Fruit fly (Drosophila melanogaster): Measurements from ENCODE around the gene ND-B14.5B.

Gene ND-B14.5B

DNA sequence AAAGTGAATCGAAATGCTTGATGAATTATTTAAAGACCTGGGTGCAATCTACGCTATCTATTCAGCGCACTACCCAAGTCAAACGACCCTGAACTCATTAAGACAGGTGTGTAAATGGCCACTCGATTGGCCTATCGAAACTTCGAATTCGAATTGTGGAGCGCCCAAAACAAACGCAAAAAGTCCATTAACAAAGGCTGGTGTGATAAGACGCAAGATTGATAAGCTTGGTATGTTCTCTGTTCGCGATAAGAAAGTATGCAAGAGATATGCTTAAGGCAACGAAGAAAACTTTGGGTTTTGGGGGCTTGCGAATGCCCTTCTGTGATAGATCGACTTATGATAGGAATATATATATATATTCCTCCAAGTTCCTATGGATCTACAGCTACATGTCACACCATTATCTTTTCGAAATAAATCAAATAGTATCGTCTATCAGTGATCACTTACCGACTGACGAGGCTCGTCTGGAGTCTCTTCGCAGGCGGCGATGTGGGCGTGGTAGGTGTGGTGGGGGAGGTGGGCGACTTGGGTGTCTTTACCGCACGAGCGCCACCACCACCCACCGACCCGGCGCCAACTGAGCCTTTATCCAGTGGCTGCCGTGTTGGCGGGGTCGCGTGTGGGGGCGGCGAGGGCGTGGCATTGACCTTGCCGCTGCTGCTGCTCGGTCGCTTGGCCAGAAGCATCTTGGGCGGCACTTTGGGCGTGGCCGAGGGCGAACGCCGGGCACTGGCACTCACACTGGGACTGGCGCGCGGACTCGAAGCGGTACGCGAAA, 21.9 kb downstream of the ND-B14.5B start (continued):
- TF ChIP-seq D19A (tag; optimal IDR thresholded peaks at IDR 0.05) (peak; percentile 19), slbo (GFP tag; IDR thresholded peaks at IDR 0.05) (0 out of 2 replicates have a peak, but pooled peaks have one; percentile 22), GATAe (GFP tag; conservative IDR thresholded peaks at IDR 0.05) (peak; percentile 41; the same call in 1 of the 2 replicates), lab (GFP tag; optimal IDR thresholded peaks at IDR 0.05) (peak; percentile 53), NK7.1 (GFP tag; optimal IDR thresholded peaks at IDR 0.05) (no peak)

DNA sequence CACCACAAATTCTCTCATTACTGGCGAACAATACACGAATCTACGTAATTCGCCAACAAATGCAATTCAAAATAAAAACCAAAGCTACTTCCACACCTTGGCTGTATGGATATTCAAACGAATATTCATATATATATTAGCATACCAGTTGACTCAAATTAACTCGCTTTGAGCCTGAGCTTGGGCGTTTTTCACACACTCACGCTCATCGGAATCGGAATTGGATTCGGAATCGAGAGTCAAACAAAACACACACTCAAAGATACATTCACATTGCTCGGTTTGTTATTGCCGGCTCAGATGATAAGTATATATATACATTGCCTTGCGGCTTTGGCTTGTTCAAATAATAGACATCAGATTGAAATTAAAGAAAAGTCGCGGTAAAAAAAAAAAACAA, 23.4 kb downstream of the ND-B14.5B start:
- TF ChIP-seq z (GFP tag; IDR thresholded peaks at IDR 0.05) (peak; percentile 92), CG12104 (GFP tag; optimal IDR thresholded peaks at IDR 0.05) (no peak)

DNA sequence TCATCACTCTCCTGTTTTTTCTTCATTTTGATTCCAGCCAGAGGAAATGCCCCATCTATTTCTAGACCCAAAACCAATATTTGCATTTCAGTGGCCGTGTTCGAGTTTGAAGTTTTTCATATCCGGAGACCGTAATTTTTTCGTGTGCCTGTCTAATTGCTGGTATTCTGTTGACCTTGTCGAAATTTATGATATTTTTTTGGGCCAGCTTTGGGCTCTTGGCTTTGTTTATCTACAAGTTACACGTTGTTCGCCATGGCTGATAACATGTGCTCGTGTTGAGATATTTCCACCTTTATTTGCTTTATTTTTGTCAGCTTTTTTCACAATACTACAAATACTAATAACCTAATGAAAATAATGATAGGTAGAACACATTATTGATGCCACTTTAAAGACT, 23.9 kb downstream of the ND-B14.5B start:
- TF ChIP-seq pzg (GFP tag; optimal IDR thresholded peaks at IDR 0.05), result no peak
- no peak for TF ChIP-seq ind (GFP tag; optimal IDR thresholded peaks at IDR 0.05)
- no peak for TF ChIP-seq kay (GFP tag; optimal IDR thresholded peaks at IDR 0.05)
- no peak for TF ChIP-seq crc (GFP tag; optimal IDR thresholded peaks at IDR 0.05)
- peak; percentile 34 for TF ChIP-seq MTF-1 (GFP tag; optimal IDR thresholded peaks at IDR 0.05; ENCODE audit: borderline replicate concordance)
- TF ChIP-seq onecut (GFP tag; IDR thresholded peaks at IDR 0.05), result peak; percentile 11; the same call in 1 of the 2 replicates
- TF ChIP-seq ATbp (GFP tag; optimal IDR thresholded peaks at IDR 0.05), result peak; percentile 49
- TF ChIP-seq CG16779 (GFP tag; IDR thresholded peaks at IDR 0.05), result no peak
- no peak for TF ChIP-seq gfzf (GFP tag; optimal IDR thresholded peaks at IDR 0.05)
- no peak for TF ChIP-seq CG6689 (GFP tag; IDR thresholded peaks at IDR 0.05)
- TF ChIP-seq CG6813 (GFP tag; optimal IDR thresholded peaks at IDR 0.05), result peak; percentile 45
- no peak for TF ChIP-seq fd3F (GFP tag; optimal IDR thresholded peaks at IDR 0.05)
- TF ChIP-seq CG10209 (GFP tag; optimal IDR thresholded peaks at IDR 0.05), result peak; percentile 30
- TF ChIP-seq trh (GFP tag; optimal IDR thresholded peaks at IDR 0.05), result no peak
- peak; percentile 4 for TF ChIP-seq CG17385 (GFP tag; optimal IDR thresholded peaks at IDR 0.05)
- no peak for TF ChIP-seq Dip2 (GFP tag; IDR thresholded peaks at IDR 0.05)
- TF ChIP-seq maf-S (GFP tag; optimal IDR thresholded peaks at IDR 0.05), result no peak
- TF ChIP-seq CG10267 (tag; optimal IDR thresholded peaks at IDR 0.05), result no peak
- TF ChIP-seq CG10431 (GFP tag; optimal IDR thresholded peaks at IDR 0.05), result no peak
- TF ChIP-seq CG3407 (GFP tag; optimal IDR thresholded peaks at IDR 0.05), result peak; percentile 46
- TF ChIP-seq kah (GFP tag; optimal IDR thresholded peaks at IDR 0.05), result no peak
- TF ChIP-seq dmrt11E (tag; optimal IDR thresholded peaks at IDR 0.05), result peak; percentile 20
- peak; percentile 32 for TF ChIP-seq Fer1 (GFP tag; optimal IDR thresholded peaks at IDR 0.05)
- TF ChIP-seq ham (GFP tag; IDR thresholded peaks at IDR 0.05), result no peak
- TF ChIP-seq Hmr (GFP tag; optimal IDR thresholded peaks at IDR 0.05), result peak; percentile 43
- no peak for TF ChIP-seq CG11398 (GFP tag; optimal IDR thresholded peaks at IDR 0.05)
- no peak for TF ChIP-seq yki (optimal IDR thresholded peaks at IDR 0.05)
- TF ChIP-seq CG17328 (GFP tag; IDR thresholded peaks at IDR 0.05), result no peak
- TF ChIP-seq Usf (GFP tag; optimal IDR thresholded peaks at IDR 0.05), result no peak
- TF ChIP-seq Ets97D (GFP tag; optimal IDR thresholded peaks at IDR 0.05), result no peak
- TF ChIP-seq Hey (tag; optimal IDR thresholded peaks at IDR 0.05), result no peak
- peak; percentile 5 for TF ChIP-seq Bdp1 (GFP tag; optimal IDR thresholded peaks at IDR 0.05)
- TF ChIP-seq pum (GFP tag; optimal IDR thresholded peaks at IDR 0.05), result no peak
- no peak for TF ChIP-seq disco-r (GFP tag; optimal IDR thresholded peaks at IDR 0.05)
- TF ChIP-seq chinmo (GFP tag; IDR thresholded peaks at IDR 0.05; ENCODE audit: partially characterized antibody), result no peak
- peak; percentile 42 for TF ChIP-seq PHDP (tag; optimal IDR thresholded peaks at IDR 0.05)
- no peak; the same call in 1 of the 2 replicates for TF ChIP-seq CG10321 (GFP tag; IDR thresholded peaks at IDR 0.05)
- TF ChIP-seq CG2202 (tag; optimal IDR thresholded peaks at IDR 0.05), result peak; percentile 16
- peak; percentile 33 for TF ChIP-seq exex (tag; optimal IDR thresholded peaks at IDR 0.05)
- no peak for TF ChIP-seq CG8944 (GFP tag; optimal IDR thresholded peaks at IDR 0.05)

Measured in whole organism, embryonic.